Worm (Caenorhabditis elegans) whole organism, L3 larva: ENCODE measurements around the gene nhr-101.

Experiments used
- R02D3.7 ChIP-seq: fragments of 150-350 bp; optimal IDR thresholded peaks from 2 replicates; lab custom pipeline; 2014; ENCODE audit warnings: missing biosample characterization, missing genetic modification characterization
- ZK546.5 ChIP-seq: sonication (generic microtip); optimal IDR thresholded peaks from 2 replicates; lab custom pipeline; 2017; ENCODE audit warnings: missing biosample characterization, missing genetic modification characterization
- ceh-28 ChIP-seq: fragments of 150-350 bp; optimal IDR thresholded peaks from 2 replicates; lab custom pipeline; 2014; ENCODE audit warnings: missing biosample characterization, missing genetic modification reagents, missing genetic modification characterization
- ceh-82 ChIP-seq: fragments of 150-350 bp; optimal IDR thresholded peaks from 2 replicates; lab custom pipeline; 2014; ENCODE audit warnings: missing biosample characterization, missing genetic modification characterization
- ceh-9 ChIP-seq: sonication (generic microtip); optimal IDR thresholded peaks from 2 replicates; lab custom pipeline; 2018; ENCODE audit warnings: missing biosample characterization, missing genetic modification characterization
- daf-12 ChIP-seq: fragments of 150-350 bp; optimal IDR thresholded peaks from 2 replicates; lab custom pipeline; 2014; ENCODE audit warnings: missing biosample characterization, missing genetic modification reagents, missing genetic modification characterization
- egl-27 ChIP-seq: sonication (generic microtip); optimal IDR thresholded peaks from 4 replicates; lab custom pipeline; 2017; ENCODE audit warnings: missing biosample characterization, missing genetic modification reagents, missing genetic modification characterization
- egl-5 ChIP-seq: fragments of 150-350 bp; optimal IDR thresholded peaks from 2 replicates; lab custom pipeline; 2017; ENCODE audit warnings: missing biosample characterization, missing genetic modification reagents, missing genetic modification characterization, inconsistent platforms
- elt-1 ChIP-seq: fragments of 150-350 bp; optimal IDR thresholded peaks from 2 replicates; lab custom pipeline; 2014; ENCODE audit warnings: missing biosample characterization, missing genetic modification characterization
- elt-2 ChIP-seq: sonication (generic microtip); optimal IDR thresholded peaks from 2 replicates; lab custom pipeline; 2016; ENCODE audit warnings: missing genetic modification reagents, mild to moderate bottlenecking, missing genetic modification characterization, missing compliant biosample characterization
- elt-3 ChIP-seq, 3 experiments: fragments of 150-350 bp in 1 of 3; sonication (generic microtip) in 2 of 3; optimal IDR thresholded peaks; 2 replicates in 2 of 3; 4 replicates in 1 of 3; lab custom pipeline; 2014 to 2017; ENCODE audit warnings: missing biosample characterization in 3 of 3, missing genetic modification characterization in 3 of 3
- fos-1 ChIP-seq: fragments of 150-350 bp; optimal IDR thresholded peaks from 2 replicates; lab custom pipeline; 2014; ENCODE audit warnings: missing biosample characterization, missing genetic modification characterization
- jun-1 ChIP-seq: fragments of 150-350 bp; optimal IDR thresholded peaks from 2 replicates; lab custom pipeline; 2014; ENCODE audit warnings: missing biosample characterization, missing genetic modification reagents, missing genetic modification characterization
- lin-39 ChIP-seq: fragments of 150-350 bp; optimal IDR thresholded peaks from 2 replicates; lab custom pipeline; 2018; ENCODE audit warnings: missing biosample characterization, missing genetic modification reagents, missing genetic modification characterization
- lsy-12 ChIP-seq: sonication (generic microtip); optimal IDR thresholded peaks from 2 replicates; lab custom pipeline; 2016; ENCODE audit warnings: mild to moderate bottlenecking, missing genetic modification characterization, missing compliant biosample characterization
- mdl-1 ChIP-seq: fragments of 150-350 bp; optimal IDR thresholded peaks from 2 replicates; lab custom pipeline; 2014; ENCODE audit warnings: missing biosample characterization, missing genetic modification characterization
- mml-1 ChIP-seq: fragments of 150-350 bp; sonication (generic microtip); optimal IDR thresholded peaks from 3 replicates; lab custom pipeline; 2014; ENCODE audit warnings: missing biosample characterization, missing genetic modification characterization
- nfya-1 ChIP-seq: sonication (generic microtip); optimal IDR thresholded peaks from 2 replicates; lab custom pipeline; 2017; ENCODE audit warnings: missing genetic modification characterization, mild to moderate bottlenecking, missing compliant biosample characterization, antibody characterized with exemption, moderate library complexity; ENCODE audit not compliant: insufficient read depth
- nhr-11 ChIP-seq: fragments of 150-350 bp; optimal IDR thresholded peaks from 2 replicates; lab custom pipeline; 2014; ENCODE audit warnings: missing biosample characterization, missing genetic modification characterization
- nhr-23 ChIP-seq: fragments of 150-350 bp; optimal IDR thresholded peaks from 2 replicates; lab custom pipeline; 2014; ENCODE audit warnings: missing biosample characterization, missing genetic modification reagents, missing genetic modification characterization
- nhr-237 ChIP-seq: fragments of 150-350 bp; optimal IDR thresholded peaks from 2 replicates; lab custom pipeline; 2014; ENCODE audit warnings: missing biosample characterization, missing genetic modification characterization
- nhr-25 ChIP-seq: sonication (generic microtip); optimal IDR thresholded peaks from 2 replicates; lab custom pipeline; 2017; ENCODE audit warnings: missing biosample characterization, missing genetic modification characterization
- nhr-28 ChIP-seq: fragments of 150-350 bp; optimal IDR thresholded peaks from 2 replicates; lab custom pipeline; 2014; ENCODE audit warnings: missing biosample characterization, missing genetic modification characterization
- nhr-43 ChIP-seq: sonication (generic microtip); optimal IDR thresholded peaks from 2 replicates; lab custom pipeline; 2016; ENCODE audit warnings: mild to moderate bottlenecking, missing genetic modification characterization, missing compliant biosample characterization; ENCODE audit not compliant: poor library complexity, severe bottlenecking
- nhr-67 ChIP-seq: fragments of 150-350 bp; optimal IDR thresholded peaks from 2 replicates; lab custom pipeline; 2014; ENCODE audit warnings: missing biosample characterization, missing genetic modification characterization
- nhr-76 ChIP-seq: fragments of 150-350 bp; sonication (generic microtip); optimal IDR thresholded peaks from 5 replicates; lab custom pipeline; 2014; ENCODE audit warnings: missing biosample characterization, missing genetic modification characterization
- nhr-77 ChIP-seq: fragments of 150-350 bp; optimal IDR thresholded peaks from 2 replicates; lab custom pipeline; 2014; ENCODE audit warnings: missing biosample characterization, missing genetic modification characterization
- pqm-1 ChIP-seq: fragments of 150-350 bp; optimal IDR thresholded peaks from 2 replicates; lab custom pipeline; 2017; ENCODE audit warnings: missing biosample characterization, missing genetic modification characterization, inconsistent platforms
- sea-2 ChIP-seq: fragments of 150-350 bp; sonication (generic microtip); optimal IDR thresholded peaks from 4 replicates; lab custom pipeline; 2014; ENCODE audit warnings: missing biosample characterization, missing genetic modification reagents, missing genetic modification characterization
- snpc-4 ChIP-seq: fragments of 150-350 bp; optimal IDR thresholded peaks from 2 replicates; lab custom pipeline; 2014; ENCODE audit warnings: missing biosample characterization, missing genetic modification characterization
- tbx-2 ChIP-seq: sonication (generic microtip); optimal IDR thresholded peaks from 2 replicates; lab custom pipeline; 2016; ENCODE audit warnings: mild to moderate bottlenecking, missing genetic modification characterization, missing compliant biosample characterization
- unc-39 ChIP-seq: sonication (generic microtip); optimal IDR thresholded peaks from 4 replicates; lab custom pipeline; 2017; ENCODE audit warnings: missing biosample characterization, missing genetic modification characterization
- unc-62 ChIP-seq: fragments of 150-350 bp; sonication (generic microtip); optimal IDR thresholded peaks from 4 replicates; lab custom pipeline; 2014; ENCODE audit warnings: missing biosample characterization, missing genetic modification reagents, missing genetic modification characterization
- zag-1 ChIP-seq: fragments of 150-350 bp; optimal IDR thresholded peaks from 2 replicates; lab custom pipeline; 2014; ENCODE audit warnings: missing biosample characterization, missing genetic modification characterization
- ztf-11 ChIP-seq: fragments of 150-350 bp; optimal IDR thresholded peaks from 2 replicates; lab custom pipeline; 2014; ENCODE audit warnings: missing biosample characterization, missing genetic modification characterization
- ztf-4 ChIP-seq: fragments of 150-350 bp; optimal IDR thresholded peaks from 2 replicates; lab custom pipeline; 2014; ENCODE audit warnings: missing biosample characterization, missing genetic modification characterization

nhr-101 gene

DNA sequence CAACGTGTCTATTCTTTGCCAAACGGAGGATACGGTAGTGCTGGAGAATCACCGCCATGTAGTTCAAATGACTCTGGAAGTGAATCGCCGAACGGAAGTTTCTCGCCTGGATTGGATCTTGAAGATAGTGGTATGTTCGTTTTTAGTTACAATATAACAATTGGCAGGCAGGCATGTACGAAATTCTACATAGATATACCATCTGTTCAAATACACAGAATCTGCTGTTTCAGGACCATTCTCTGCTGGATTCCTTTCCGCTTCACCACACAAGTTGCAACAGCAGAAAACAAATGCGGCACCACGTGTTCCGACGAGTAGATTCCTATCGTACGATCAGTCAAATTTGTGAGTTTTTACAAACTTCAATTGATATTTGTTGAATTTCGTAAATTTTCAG, 30.8 kb upstream of the nhr-101 start:
- no peak for TF ChIP-seq nhr-28 (tag; lab: Kevin White, UChicago)
- no peak for TF ChIP-seq elt-2 (tag; lab: Kevin White, UChicago)
- no peak for TF ChIP-seq jun-1
- TF ChIP-seq snpc-4 (tag; lab: Kevin White, UChicago), result no peak
- TF ChIP-seq fos-1, result no peak
- no peak for TF ChIP-seq elt-3 (tag; optimal IDR thresholded peaks at IDR 0.05; lab: Kevin White, UChicago)
- TF ChIP-seq elt-1 (tag; lab: Kevin White, UChicago), result no peak
- TF ChIP-seq nhr-67 (tag; lab: Kevin White, UChicago), result no peak
- no peak for TF ChIP-seq nfya-1 (tag; lab: Kevin White, UChicago)
- TF ChIP-seq pqm-1 (tag; lab: Kevin White, UChicago), result no peak
- no peak for TF ChIP-seq nhr-237 (tag; lab: Kevin White, UChicago)
- TF ChIP-seq nhr-11 (tag; lab: Kevin White, UChicago), result no peak
- no peak for TF ChIP-seq nhr-76 (tag; lab: Kevin White, UChicago)
- no peak for TF ChIP-seq mml-1 (tag; lab: Kevin White, UChicago)
- TF ChIP-seq ceh-9 (tag; lab: Kevin White, UChicago), result no peak
- TF ChIP-seq ceh-28 (tag; lab: Kevin White, UChicago), result no peak
- TF ChIP-seq lin-39 (tag; lab: Kevin White, UChicago), result no peak
- TF ChIP-seq R02D3.7 (tag; lab: Kevin White, UChicago), result no peak

DNA sequence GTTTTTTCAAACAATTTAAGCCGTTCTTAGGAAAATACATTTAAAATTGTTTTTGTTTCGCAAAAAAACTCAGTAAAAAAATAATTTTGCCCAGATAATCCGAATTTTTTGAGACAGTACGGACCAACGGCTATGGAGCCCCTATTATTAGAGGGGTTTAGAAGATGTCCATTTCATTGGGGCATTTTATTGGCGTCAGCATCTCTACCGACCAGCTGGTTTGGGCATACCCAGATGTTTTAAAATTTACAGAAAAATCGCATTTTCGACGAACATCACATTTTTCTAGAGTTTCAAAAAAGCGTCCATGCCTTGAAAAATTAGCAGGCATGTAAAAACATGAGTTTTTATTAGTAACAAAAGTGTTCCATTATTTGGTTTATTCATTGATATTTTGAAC, 29.0 kb upstream of the nhr-101 start:
- TF ChIP-seq elt-1 (tag; lab: Kevin White, UChicago) (no peak), ZK546.5 (tag; lab: Kevin White, UChicago) (no peak), unc-62 (GFP tag; lab: Kevin White, UChicago) (no peak), ztf-11 (tag; lab: Kevin White, UChicago) (no peak), nhr-76 (tag; lab: Kevin White, UChicago) (no peak), daf-12 (no peak), jun-1 (no peak), lin-39 (tag; lab: Kevin White, UChicago) (no peak), egl-5 (tag; lab: Kevin White, UChicago) (no peak), tbx-2 (no peak), elt-3 (tag; optimal IDR thresholded peaks at IDR 0.05; lab: Kevin White, UChicago) (no peak), ceh-82 (tag; lab: Kevin White, UChicago) (no peak), nhr-77 (tag; lab: Kevin White, UChicago) (no peak), ceh-28 (tag; lab: Kevin White, UChicago) (no peak), mml-1 (tag; lab: Kevin White, UChicago) (no peak), fos-1 (no peak), lsy-12 (tag; lab: Kevin White, UChicago) (no peak), elt-2 (tag; lab: Kevin White, UChicago) (no peak)
- TF ChIP-seq, all 47 proteins: peak for 0

DNA sequence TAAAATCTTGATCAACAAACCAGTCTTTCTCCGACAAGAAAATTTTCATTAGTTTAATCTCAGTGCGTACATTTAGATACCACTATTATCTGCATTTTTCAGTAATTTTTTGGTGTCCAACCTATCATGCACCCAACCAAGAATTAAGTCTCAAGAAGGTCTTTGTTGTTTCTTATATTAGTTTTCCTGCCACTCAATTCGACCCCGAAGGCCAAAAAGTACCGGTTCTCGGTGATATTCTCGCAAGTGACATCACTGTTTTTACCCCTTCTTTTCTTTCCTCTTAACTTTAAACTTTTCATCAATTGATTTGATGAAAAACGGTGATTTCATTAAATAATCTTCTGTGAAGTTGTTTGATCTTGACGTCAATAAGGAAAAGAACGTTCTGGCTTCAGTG, 26.7 kb upstream of the nhr-101 start, which contains the start of gene F38B7.2:
TSS of gene F38B7.2 (plus strand) at position 400 of the 400 bp plus-strand sequence.
- TF ChIP-seq unc-62 (GFP tag; lab: Kevin White, UChicago) (no peak), ztf-11 (tag; lab: Kevin White, UChicago) (no peak), nfya-1 (tag; lab: Kevin White, UChicago) (peak; percentile 11), egl-27 (tag; lab: Kevin White, UChicago) (peak; percentile 28), elt-1 (tag; lab: Kevin White, UChicago) (peak; percentile 29), nhr-77 (tag; lab: Kevin White, UChicago) (no peak), zag-1 (tag; lab: Kevin White, UChicago) (no peak), mml-1 (tag; lab: Kevin White, UChicago) (no peak), nhr-43 (tag; lab: Kevin White, UChicago) (peak; percentile 68), lsy-12 (tag; lab: Kevin White, UChicago) (no peak), unc-39 (tag; lab: Kevin White, UChicago) (no peak), nhr-23 (tag; lab: Kevin White, UChicago) (peak; percentile 72), nhr-25 (tag; lab: Kevin White, UChicago) (peak; percentile 76), nhr-237 (tag; lab: Kevin White, UChicago) (no peak), sea-2 (GFP tag; lab: Kevin White, UChicago) (no peak)

DNA sequence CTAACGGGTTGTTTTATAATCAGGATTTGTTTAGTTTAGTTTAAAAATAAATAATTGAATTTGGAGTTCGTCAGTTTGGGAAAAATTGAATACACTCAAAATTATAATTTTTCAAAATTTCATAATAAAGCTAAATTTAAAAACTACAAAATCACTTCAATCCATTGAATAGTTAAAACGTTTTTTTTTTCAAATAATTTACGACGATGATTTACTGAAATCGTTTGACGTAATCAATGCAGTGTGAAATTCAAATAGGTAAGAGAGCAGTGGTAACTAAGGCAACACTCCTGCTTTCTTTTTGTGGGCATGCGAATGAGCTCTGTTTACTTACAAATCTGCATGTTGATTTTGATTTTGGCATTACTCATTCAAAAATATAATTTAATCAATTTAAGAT, 25.0 kb upstream of the nhr-101 start, which contains the start of gene F38B7.10:
TSS of gene F38B7.10 (plus strand) at position 301 of the 400 bp plus-strand sequence.
- TF ChIP-seq jun-1, result no peak
- no peak for TF ChIP-seq mdl-1 (tag; lab: Kevin White, UChicago)
- TF ChIP-seq daf-12, result no peak
- TF ChIP-seq unc-62 (GFP tag; lab: Kevin White, UChicago), result no peak
- no peak for TF ChIP-seq nhr-43 (tag; lab: Kevin White, UChicago)
- no peak for TF ChIP-seq ceh-28 (tag; lab: Kevin White, UChicago)
- TF ChIP-seq unc-39 (tag; lab: Kevin White, UChicago), result no peak
- TF ChIP-seq ztf-4 (tag; lab: Kevin White, UChicago), result no peak
- no peak for TF ChIP-seq nhr-76 (tag; lab: Kevin White, UChicago)
- TF ChIP-seq nhr-23 (tag; lab: Kevin White, UChicago), result no peak
- TF ChIP-seq sea-2 (GFP tag; lab: Kevin White, UChicago), result no peak
